Fruit fly (Drosophila melanogaster) whole organism, pupa: ENCODE results near the gene SelR.

ENCODE experiments used
- CG10348 ChIP-seq: fragments of 200-800 bp; sonication (Bioruptor generic); IDR thresholded peaks from 2 replicates; pipeline ENCODE4 v1.3.6; 2022; ENCODE audit warnings: missing biosample characterization, missing genetic modification characterization
- CG12605 ChIP-seq: fragments of 200-800 bp; sonication (Bioruptor generic); IDR thresholded peaks from 2 replicates; pipeline ENCODE4 v1.3.6; 2022; ENCODE audit warnings: missing biosample characterization, missing genetic modification characterization
- CG13204 ChIP-seq: fragments of 200-800 bp; sonication (Bioruptor generic); optimal IDR thresholded peaks from 2 replicates; lab custom pipeline; 2018; ENCODE audit warnings: missing biosample characterization, mild to moderate bottlenecking, missing genetic modification characterization, moderate library complexity
- CG14655 ChIP-seq: fragments of 200-800 bp; sonication (Bioruptor generic); optimal IDR thresholded peaks from 3 replicates; lab custom pipeline; 2017; ENCODE audit warnings: mild to moderate bottlenecking, missing biosample characterization, missing genetic modification reagents, missing genetic modification characterization
- CG15710 ChIP-seq: fragments of 200-800 bp; sonication (Bioruptor generic); optimal IDR thresholded peaks from 2 replicates; lab custom pipeline; 2018; ENCODE audit warnings: missing biosample characterization, mild to moderate bottlenecking, missing genetic modification characterization, moderate library complexity
- CG17806 ChIP-seq: fragments of 200-800 bp; sonication (Bioruptor generic); optimal IDR thresholded peaks from 2 replicates; lab custom pipeline; 2018; ENCODE audit warnings: missing biosample characterization, mild to moderate bottlenecking, missing genetic modification characterization, moderate library complexity
- CG32121 ChIP-seq: fragments of 200-800 bp; sonication (Bioruptor generic); IDR thresholded peaks from 2 replicates; pipeline ENCODE4 v1.3.6; 2022; ENCODE audit warnings: missing biosample characterization, missing genetic modification characterization
- CG34367 ChIP-seq: fragments of 200-800 bp; sonication (Bioruptor generic); optimal IDR thresholded peaks from 2 replicates; lab custom pipeline; 2018; ENCODE audit warnings: missing biosample characterization, mild to moderate bottlenecking, missing genetic modification characterization
- CG4496 ChIP-seq: fragments of 200-800 bp; sonication (Bioruptor generic); IDR thresholded peaks from 3 replicates; pipeline ENCODE4 v1.3.6; 2022; ENCODE audit warnings: missing biosample characterization, missing genetic modification characterization
- CG8159 ChIP-seq: fragments of 200-800 bp; sonication (Bioruptor generic); optimal IDR thresholded peaks from 3 replicates; lab custom pipeline; 2018; ENCODE audit warnings: missing biosample characterization, mild to moderate bottlenecking, missing genetic modification characterization, moderate library complexity
- CG8301 ChIP-seq: fragments of 200-800 bp; sonication (Bioruptor generic); optimal IDR thresholded peaks from 2 replicates; lab custom pipeline; 2018; ENCODE audit warnings: missing biosample characterization, mild to moderate bottlenecking, missing genetic modification characterization
- CG9948 ChIP-seq: fragments of 200-800 bp; sonication (Bioruptor generic); optimal IDR thresholded peaks from 2 replicates; lab custom pipeline; 2018; ENCODE audit warnings: missing biosample characterization, mild to moderate bottlenecking, missing genetic modification characterization, moderate library complexity
- D1 ChIP-seq: fragments of 200-800 bp; sonication (Bioruptor generic); optimal IDR thresholded peaks from 2 replicates; lab custom pipeline; 2018; ENCODE audit warnings: missing biosample characterization, mild to moderate bottlenecking, missing genetic modification characterization, moderate library complexity
- EcR ChIP-seq: fragments of 200-800 bp; sonication (Bioruptor generic); optimal IDR thresholded peaks from 3 replicates; lab custom pipeline; 2019; ENCODE audit warnings: missing biosample characterization, missing genetic modification characterization, mild to moderate bottlenecking, moderate library complexity, missing genetic modification reagents
- Ets98B ChIP-seq: fragments of 200-800 bp; sonication (Bioruptor generic); IDR thresholded peaks from 2 replicates; pipeline ENCODE4 v1.3.6; 2022; ENCODE audit warnings: missing biosample characterization, missing genetic modification characterization
- Pif1A ChIP-seq: fragments of 200-800 bp; sonication (Bioruptor generic); optimal IDR thresholded peaks from 3 replicates; lab custom pipeline; 2016; ENCODE audit warnings: missing biosample characterization, missing genetic modification characterization
- Pif1B ChIP-seq: fragments of 200-800 bp; sonication (Bioruptor generic); optimal IDR thresholded peaks from 3 replicates; lab custom pipeline; 2016; ENCODE audit warnings: missing biosample characterization, missing genetic modification characterization
- Snoo ChIP-seq: fragments of 200-800 bp; sonication (Bioruptor generic); optimal IDR thresholded peaks from 3 replicates; lab custom pipeline; 2017; ENCODE audit warnings: missing biosample characterization, mild to moderate bottlenecking, missing genetic modification characterization, inconsistent platforms
- fd96Ca ChIP-seq: fragments of 200-800 bp; sonication (Bioruptor generic); IDR thresholded peaks from 3 replicates; pipeline ENCODE4 v1.3.6; 2022; ENCODE audit warnings: missing biosample characterization, missing genetic modification characterization
- gl ChIP-seq: fragments of 200-800 bp; sonication (Bioruptor generic); optimal IDR thresholded peaks from 2 replicates; lab custom pipeline; 2018; ENCODE audit warnings: missing biosample characterization, mild to moderate bottlenecking, missing genetic modification characterization
- rn ChIP-seq: fragments of 200-800 bp; sonication (Bioruptor generic); IDR thresholded peaks from 2 replicates; pipeline ENCODE4 v1.3.6; 2022; ENCODE audit warnings: missing biosample characterization, missing genetic modification characterization

SelR gene

DNA sequence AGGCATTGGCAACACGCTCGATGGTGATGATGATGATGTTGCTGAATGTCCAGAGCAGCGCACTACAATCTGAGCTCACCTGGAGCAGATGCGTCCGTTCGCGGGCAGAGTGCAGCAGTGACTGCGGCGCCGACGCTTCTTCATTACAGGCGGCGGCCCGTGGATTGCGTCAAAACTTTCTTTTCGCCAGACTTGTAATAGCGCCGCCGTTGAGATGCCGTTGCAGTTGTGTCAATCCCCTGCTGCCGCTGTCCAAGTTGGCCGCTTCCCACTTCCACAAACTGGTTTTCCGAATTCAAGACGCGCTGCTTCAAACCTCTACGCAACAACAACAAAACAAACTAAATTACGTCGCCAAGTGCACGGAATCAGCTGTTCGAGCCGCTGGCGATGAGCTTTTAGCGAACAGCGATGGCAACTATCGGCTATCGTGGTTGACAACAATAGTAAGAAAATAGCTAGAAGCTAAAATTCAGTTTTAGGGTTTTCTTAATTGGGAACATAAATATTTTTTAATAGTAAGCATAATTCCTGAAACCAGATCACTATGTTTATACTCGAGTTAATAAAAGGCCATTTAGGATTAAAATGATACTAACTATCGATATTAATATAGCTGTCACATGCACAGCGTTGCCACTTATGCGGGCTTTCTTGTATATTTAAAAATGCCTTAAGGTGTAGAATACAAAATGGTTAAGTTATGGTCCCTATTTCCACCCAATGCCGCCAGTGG lies 13.6 kb upstream of the SelR start, which contains the start of gene Tpc1:
TSS of gene Tpc1 (minus strand) at position 365 of the 736 bp plus-strand sequence.
- TF ChIP-seq Ets98B (GFP tag; lab: Robert Waterston, UW) (peak; percentile 27; the same call in 1 of the 2 replicates), CG15710 (tag; lab: Kevin White, UChicago) (peak; percentile 5), CG8301 (tag; lab: Kevin White, UChicago) (peak; percentile 4), CG4496 (no peak), CG34367 (tag; lab: Kevin White, UChicago) (no peak), CG13204 (GFP tag; lab: Kevin White, UChicago) (peak; percentile 95), gl (no peak), EcR (GFP tag; lab: Kevin White, UChicago) (peak; percentile 53), Snoo (peak; percentile 61), CG32121 (GFP tag; lab: Robert Waterston, UW) (no peak), Pif1B (GFP tag; lab: Kevin White, UChicago) (no peak)

DNA sequence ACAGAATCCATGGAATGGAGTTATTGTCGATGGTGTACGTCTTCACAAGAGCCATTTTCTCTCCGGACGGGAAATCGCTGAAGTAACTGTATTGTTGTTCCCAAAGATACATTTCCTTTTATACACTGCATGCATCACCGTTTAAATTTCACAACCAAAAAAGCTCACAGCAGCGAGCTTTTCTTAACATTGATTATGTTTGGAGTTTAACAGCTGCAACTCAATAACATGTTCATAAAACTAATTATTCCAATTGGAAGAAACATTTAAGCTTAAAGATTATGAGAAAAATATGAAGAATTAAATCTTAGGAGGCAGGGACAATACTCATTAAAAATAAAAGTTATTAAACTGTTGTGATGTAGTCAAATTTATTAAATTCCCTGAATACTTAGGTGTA lies 10.8 kb upstream of the SelR start, which contains the start of gene CG14695:
TSS of gene CG14695 (minus strand) at position 101 of the 400 bp plus-strand sequence.
- no peak for TF ChIP-seq gl

- TF ChIP-seq CG12605 (GFP tag; lab: Robert Waterston, UW) (no peak), CG32121 (GFP tag; lab: Robert Waterston, UW) (no peak), CG8159 (tag; lab: Kevin White, UChicago) (no peak), Snoo (no peak), Ets98B (GFP tag; lab: Robert Waterston, UW) (no peak)
These were observed 10.2 kb upstream of the SelR start for dm6 chr3R:10878628-10879027.

DNA sequence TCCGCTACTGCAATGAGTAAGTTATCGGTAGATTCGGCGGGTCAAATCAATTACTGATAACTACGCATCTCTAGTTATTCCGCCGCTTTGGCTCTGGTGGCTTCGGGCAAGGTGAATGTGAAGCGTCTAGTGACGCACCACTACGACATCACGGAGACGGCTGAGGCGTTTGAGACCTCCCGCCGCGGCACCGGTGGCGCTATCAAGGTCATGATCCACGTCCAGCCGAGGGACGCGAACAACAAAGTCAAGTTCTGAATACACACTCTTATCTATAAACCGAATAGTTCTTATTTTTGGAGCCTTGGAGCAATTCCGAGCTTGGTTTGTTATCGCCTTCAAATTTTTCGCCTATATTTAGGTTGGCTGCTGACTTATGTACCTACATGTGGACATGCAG lies 9.4 kb upstream of the SelR start:
- TF ChIP-seq fd96Ca (GFP tag; lab: Robert Waterston, UW) = no peak
- TF ChIP-seq, all 21 proteins: peak for 0

- TF ChIP-seq CG34367 (tag; lab: Kevin White, UChicago) = no peak
- peak; percentile 62 for TF ChIP-seq Pif1B (GFP tag; lab: Kevin White, UChicago)
- TF ChIP-seq Pif1A (GFP tag; lab: Kevin White, UChicago) = peak; percentile 64
- peak; percentile 82 for TF ChIP-seq D1
- peak; percentile 13 for TF ChIP-seq CG13204 (GFP tag; lab: Kevin White, UChicago)
- peak; percentile 36; the same call in 1 of the 2 replicates for TF ChIP-seq rn (GFP tag; lab: Robert Waterston, UW)
- peak; percentile 90 for TF ChIP-seq Ets98B (GFP tag; lab: Robert Waterston, UW)
- peak; percentile 82 for TF ChIP-seq CG32121 (GFP tag; lab: Robert Waterston, UW)
- peak; percentile 61 for TF ChIP-seq CG14655 (GFP tag; lab: Kevin White, UChicago)
- TF ChIP-seq Snoo = peak; percentile 64
- TF ChIP-seq gl = peak; percentile 17
- TF ChIP-seq CG10348 (GFP tag; lab: Robert Waterston, UW) = peak; percentile 71
- peak; percentile 33 for TF ChIP-seq CG8301 (tag; lab: Kevin White, UChicago)
- TF ChIP-seq CG17806 = peak; percentile 50
- no peak for TF ChIP-seq EcR (GFP tag; lab: Kevin White, UChicago)
- TF ChIP-seq CG15710 (tag; lab: Kevin White, UChicago) = peak; percentile 53
- peak; percentile 88 for TF ChIP-seq CG4496
- peak; percentile 91 for TF ChIP-seq fd96Ca (GFP tag; lab: Robert Waterston, UW)
- peak; percentile 73 for TF ChIP-seq CG8159 (tag; lab: Kevin White, UChicago)
- peak; percentile 50 for TF ChIP-seq CG12605 (GFP tag; lab: Robert Waterston, UW)
- peak; percentile 61 for TF ChIP-seq CG9948 (tag; lab: Kevin White, UChicago)
These were observed 7.3 kb upstream of the SelR start, which contains the start of gene Sodh2 for dm6 chr3R:10875515-10876434. Sodh2 (plus strand) TSS chr3R:10876384.

- no peak for TF ChIP-seq CG15710 (tag; lab: Kevin White, UChicago)
- TF ChIP-seq Pif1B (GFP tag; lab: Kevin White, UChicago) = no peak
- TF ChIP-seq CG17806 = no peak
- no peak for TF ChIP-seq Ets98B (GFP tag; lab: Robert Waterston, UW)
- no peak for TF ChIP-seq EcR (GFP tag; lab: Kevin White, UChicago)
- TF ChIP-seq fd96Ca (GFP tag; lab: Robert Waterston, UW) = no peak
- no peak for TF ChIP-seq rn (GFP tag; lab: Robert Waterston, UW)
- TF ChIP-seq CG10348 (GFP tag; lab: Robert Waterston, UW) = no peak
- no peak for TF ChIP-seq CG32121 (GFP tag; lab: Robert Waterston, UW)
- TF ChIP-seq Snoo = no peak
- TF ChIP-seq CG13204 (GFP tag; lab: Kevin White, UChicago) = no peak
- TF ChIP-seq CG14655 (GFP tag; lab: Kevin White, UChicago) = no peak
- no peak for TF ChIP-seq D1
- no peak for TF ChIP-seq Pif1A (GFP tag; lab: Kevin White, UChicago)
- no peak for TF ChIP-seq CG34367 (tag; lab: Kevin White, UChicago)
These were observed 4.4 kb upstream of the SelR start, which contains the start of gene CG4596 for dm6 chr3R:10872820-10873219. CG4596 (plus strand) TSS chr3R:10873038.
